Worm (Caenorhabditis elegans): ENCODE data around the gene col-108.

col-108 gene

ce11 chrIV:1818467-1819076, 50.2 kb downstream of the col-108 start:
- TF ChIP-seq snpc-4 (tag; optimal IDR thresholded peaks at IDR 0.05) (no peak), R02D3.7 (tag; optimal IDR thresholded peaks at IDR 0.05) (no peak), nhr-25 (tag; optimal IDR thresholded peaks at IDR 0.05) (no peak), ztf-11 (tag; optimal IDR thresholded peaks at IDR 0.05) (no peak), ZK546.5 (tag; optimal IDR thresholded peaks at IDR 0.05) (no peak), crh-2 (tag; optimal IDR thresholded peaks at IDR 0.05) (no peak), lin-39 (tag; optimal IDR thresholded peaks at IDR 0.05) (no peak), alr-1 (tag; optimal IDR thresholded peaks at IDR 0.05) (no peak), sem-4 (tag; optimal IDR thresholded peaks at IDR 0.05) (no peak), skn-1 (tag; optimal IDR thresholded peaks at IDR 0.05) (no peak), lin-13 (GFP tag; optimal IDR thresholded peaks at IDR 0.05) (no peak), blmp-1 (tag; optimal IDR thresholded peaks at IDR 0.05; ENCODE audit: insufficient read depth) (no peak), sma-9 (GFP tag; optimal IDR thresholded peaks at IDR 0.05) (no peak), sma-9 (tag; optimal IDR thresholded peaks at IDR 0.05) (no peak), ceh-16 (tag; optimal IDR thresholded peaks at IDR 0.05) (no peak), nhr-12 (tag; optimal IDR thresholded peaks at IDR 0.05) (no peak)

All from whole organism, L2 larva.